Worm (Caenorhabditis elegans): ENCODE results near the gene K09E2.2.

DNA sequence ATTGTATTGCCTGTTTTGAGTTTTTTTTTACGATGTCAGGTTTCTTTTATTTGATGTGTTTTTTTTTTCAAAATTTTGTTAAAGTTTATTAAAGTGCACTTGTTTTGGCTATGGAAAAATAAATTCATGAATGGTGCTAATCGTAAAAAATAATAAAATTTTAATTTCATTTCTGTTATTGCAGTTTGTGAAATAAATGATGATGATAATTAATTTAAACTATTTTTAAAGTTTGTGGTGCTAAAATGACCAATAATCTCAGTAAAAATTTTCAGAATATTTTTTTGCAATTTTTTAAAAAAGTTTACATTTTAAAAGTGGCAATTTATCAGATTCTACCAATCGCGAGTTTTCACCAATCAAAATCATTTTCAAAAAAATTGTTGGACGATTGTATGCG, 29.0 kb upstream of the K09E2.2 start, which contains the start of gene stg-2:
- TF ChIP-seq hmbx-1 (tag; optimal IDR thresholded peaks at IDR 0.05) (no peak), tbx-11 (GFP tag; IDR thresholded peaks at IDR 0.05) (no peak), flt-1 (GFP tag; IDR thresholded peaks at IDR 0.05) (no peak), tbx-37 (GFP tag; conservative IDR thresholded peaks at IDR 0.05) (no peak), ama-1 (optimal IDR thresholded peaks at IDR 0.05) (no peak)
